Worm (Caenorhabditis elegans) whole organism, L4 larva: ENCODE results near the gene ZK488.6.

Experiments
- aha-1 ChIP-seq: fragments of 150-350 bp; peaks from one replicate; lab custom pipeline; 2014; ENCODE audit warnings: missing biosample characterization, missing genetic modification characterization
- ctbp-1 ChIP-seq: fragments of 200-800 bp; sonication (Bioruptor generic); IDR thresholded peaks from 2 replicates; pipeline ENCODE4 v1.3.6; 2022; ENCODE audit warnings: missing genetic modification reagents, missing genetic modification characterization, missing compliant biosample characterization
- mdl-1 ChIP-seq, 2 experiments: fragments of 150-350 bp in 1 of 2; sonication (generic microtip) in 1 of 2; optimal IDR thresholded peaks; 2 replicates each; lab custom pipeline; 2014 to 2017; ENCODE audit warnings: missing biosample characterization in 2 of 2, missing genetic modification characterization in 2 of 2
- nhr-10 ChIP-seq: fragments of 150-350 bp; optimal IDR thresholded peaks from 2 replicates; lab custom pipeline; 2014; ENCODE audit warnings: missing biosample characterization, missing genetic modification characterization
- snpc-1.2 ChIP-seq: fragments of 200-800 bp; sonication (Bioruptor generic); IDR thresholded peaks from 2 replicates; pipeline ENCODE4 v1.3.6; 2022; ENCODE audit warnings: missing genetic modification reagents, missing genetic modification characterization, missing compliant biosample characterization
- snpc-4 ChIP-seq: fragments of 150-350 bp; optimal IDR thresholded peaks from 2 replicates; lab custom pipeline; 2014; ENCODE audit warnings: missing biosample characterization, missing genetic modification characterization
- unc-130 ChIP-seq: sonication (generic microtip); optimal IDR thresholded peaks from 2 replicates; lab custom pipeline; 2016; ENCODE audit warnings: missing genetic modification reagents, missing genetic modification characterization, missing compliant biosample characterization
- unc-39 ChIP-seq: sonication (generic microtip); optimal IDR thresholded peaks from 2 replicates; lab custom pipeline; 2017; ENCODE audit warnings: missing biosample characterization, missing genetic modification characterization

DNA sequence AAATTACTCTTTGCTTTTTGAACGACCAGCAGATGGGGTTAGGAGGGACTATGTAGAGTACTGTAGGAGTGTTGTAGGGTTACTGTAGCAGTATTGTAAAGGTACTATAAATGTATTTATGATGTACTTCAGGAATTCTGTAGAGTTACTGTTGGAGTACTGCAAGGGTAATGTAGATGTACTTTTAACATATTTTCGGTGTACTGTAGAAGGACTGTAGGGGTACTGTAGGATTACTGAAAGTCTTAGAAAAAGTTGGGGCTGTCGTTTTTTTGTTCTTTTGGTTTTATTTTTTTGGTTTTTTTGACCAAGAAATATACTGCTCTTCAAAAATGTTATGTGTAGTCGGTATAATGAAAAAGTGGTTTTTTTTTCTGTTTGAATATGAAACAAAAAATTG lies 8.3 kb downstream of the ZK488.6 start:
- TF ChIP-seq nhr-10 (no peak), unc-39 (tag; lab: Kevin White, UChicago) (no peak), unc-130 (GFP tag; lab: Kevin White, UChicago) (no peak), ctbp-1 (GFP tag; lab: Robert Waterston, UW) (no peak), aha-1 (peak; percentile 41), mdl-1 (tag; optimal IDR thresholded peaks at IDR 0.05; lab: Kevin White, UChicago) (no peak), snpc-1.2 (GFP tag; lab: Robert Waterston, UW) (no peak), snpc-4 (tag; lab: Kevin White, UChicago) (no peak)
